Worm (Caenorhabditis elegans) whole organism, mixed stage, embryonic: Measurements from ENCODE around the gene bgnt-1.3.

ENCODE experiments used
- blmp-1 ChIP-seq: fragments of 150-350 bp; optimal IDR thresholded peaks from 2 replicates; lab custom pipeline; 2014; ENCODE audit warnings: missing biosample characterization, missing genetic modification characterization
- ces-1 ChIP-seq: fragments of 150-350 bp; optimal IDR thresholded peaks from 2 replicates; lab custom pipeline; 2014; ENCODE audit warnings: missing biosample characterization, missing genetic modification reagents, missing genetic modification characterization
- lin-13 ChIP-seq: fragments of 150-350 bp; optimal IDR thresholded peaks from 2 replicates; lab custom pipeline; 2014; ENCODE audit warnings: missing biosample characterization, missing genetic modification characterization
- lsy-2 ChIP-seq: fragments of 150-350 bp; optimal IDR thresholded peaks from 2 replicates; lab custom pipeline; 2014; ENCODE audit warnings: missing biosample characterization, missing genetic modification characterization
- mab-5 ChIP-seq: fragments of 150-350 bp; optimal IDR thresholded peaks from 2 replicates; lab custom pipeline; 2014; ENCODE audit warnings: missing biosample characterization, missing genetic modification characterization
- nhr-12 ChIP-seq: fragments of 150-350 bp; optimal IDR thresholded peaks from 2 replicates; lab custom pipeline; 2014; ENCODE audit warnings: missing biosample characterization, missing genetic modification characterization
- nhr-237 ChIP-seq: fragments of 150-350 bp; optimal IDR thresholded peaks from 2 replicates; lab custom pipeline; 2014; ENCODE audit warnings: missing biosample characterization, missing genetic modification characterization
- nhr-28 ChIP-seq: fragments of 150-350 bp; optimal IDR thresholded peaks from 2 replicates; lab custom pipeline; 2014; ENCODE audit warnings: missing biosample characterization, missing genetic modification characterization
- nhr-76 ChIP-seq: sonication (generic microtip); optimal IDR thresholded peaks from 2 replicates; lab custom pipeline; 2017; ENCODE audit warnings: missing biosample characterization, missing genetic modification characterization
- pha-4 ChIP-seq: fragments of 150-350 bp; optimal IDR thresholded peaks from 2 replicates; lab custom pipeline; 2018; ENCODE audit warnings: missing biosample characterization, missing genetic modification reagents, missing genetic modification characterization
- sem-2 ChIP-seq: fragments of 200-800 bp; sonication (Bioruptor generic); optimal IDR thresholded peaks from 2 replicates; lab custom pipeline; 2018; ENCODE audit warnings: mild to moderate bottlenecking, missing genetic modification characterization, missing compliant biosample characterization
- sptf-1 ChIP-seq: sonication (generic microtip); optimal IDR thresholded peaks from 2 replicates; lab custom pipeline; 2017; ENCODE audit warnings: mild to moderate bottlenecking, missing genetic modification characterization, moderate library complexity, missing compliant biosample characterization
- unc-62 ChIP-seq: fragments of 150-350 bp; optimal IDR thresholded peaks from 2 replicates; lab custom pipeline; 2014; ENCODE audit warnings: missing biosample characterization, missing genetic modification reagents, missing genetic modification characterization
- ztf-11 ChIP-seq: fragments of 150-350 bp; optimal IDR thresholded peaks from 2 replicates; lab custom pipeline; 2014; ENCODE audit warnings: missing biosample characterization, missing genetic modification characterization

DNA sequence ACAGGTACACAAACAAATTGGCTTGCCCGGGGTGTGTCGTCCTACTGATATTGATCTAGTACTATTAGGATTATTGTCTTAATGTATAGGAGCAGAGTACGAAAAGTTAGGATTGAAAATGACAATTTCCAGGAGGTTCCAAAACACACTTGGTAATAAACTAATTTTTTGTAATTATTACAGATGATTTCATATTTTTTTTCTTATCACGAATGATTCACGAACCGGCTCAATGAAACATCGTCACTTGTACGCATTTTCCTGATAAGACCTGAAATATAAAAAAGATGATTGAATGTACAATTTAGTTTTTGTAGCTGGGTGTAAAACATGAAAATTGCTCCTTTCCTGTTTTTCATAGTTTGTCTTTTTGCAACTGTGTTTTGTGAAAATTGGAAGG, 46.1 kb upstream of the bgnt-1.3 start, which contains the start of the genes C31A11.13 and oac-6:
- TF ChIP-seq pha-4 = no peak
- TF ChIP-seq mab-5 (tag; lab: Kevin White, UChicago) = no peak
- no peak for TF ChIP-seq lsy-2 (tag; lab: Kevin White, UChicago)
- no peak for TF ChIP-seq nhr-237 (tag; lab: Kevin White, UChicago)
- no peak for TF ChIP-seq ces-1 (GFP tag; lab: Kevin White, UChicago)
- no peak for TF ChIP-seq nhr-12 (tag; lab: Kevin White, UChicago)
- no peak for TF ChIP-seq unc-62 (GFP tag; lab: Kevin White, UChicago)
- TF ChIP-seq ztf-11 (tag; lab: Kevin White, UChicago) = no peak
- no peak for TF ChIP-seq sem-2
- TF ChIP-seq nhr-76 (tag; lab: Kevin White, UChicago) = no peak
- no peak for TF ChIP-seq nhr-28 (tag; lab: Kevin White, UChicago)
- no peak for TF ChIP-seq lin-13 (tag; lab: Kevin White, UChicago)
- no peak for TF ChIP-seq blmp-1 (tag; lab: Kevin White, UChicago)
- TF ChIP-seq sptf-1 = no peak
